Worm (Caenorhabditis elegans) whole organism, L4 larva: ENCODE measurements around the gene C46C2.2.

Source experiments
- ZK337.2 ChIP-seq: fragments of 200-800 bp; sonication (Bioruptor generic); IDR thresholded peaks from 2 replicates; pipeline ENCODE4 v1.3.6; 2022; ENCODE audit warnings: missing genetic modification reagents, missing genetic modification characterization, missing compliant biosample characterization
- ZK546.5 ChIP-seq, 2 experiments: sonication (generic microtip); optimal IDR thresholded peaks; 2 replicates each; lab custom pipeline; 2017; ENCODE audit warnings: missing biosample characterization in 2 of 2, missing genetic modification characterization in 2 of 2
- ama-1 ChIP-seq: fragments of 150-350 bp; optimal IDR thresholded peaks from 2 replicates; lab custom pipeline; 2014; ENCODE audit warnings: inconsistent platforms, mixed read lengths
- ces-1 ChIP-seq: fragments of 150-350 bp; sonication (generic microtip); optimal IDR thresholded peaks from 4 replicates; lab custom pipeline; 2014; ENCODE audit warnings: missing biosample characterization, missing genetic modification reagents, missing genetic modification characterization
- hif-1 ChIP-seq, 2 experiments: sonication (generic microtip); optimal IDR thresholded peaks; 2 replicates each; lab custom pipeline; 2016 to 2017; ENCODE audit warnings: missing compliant biosample characterization in 2 of 2, missing genetic modification characterization in 2 of 2, missing genetic modification reagents in 2 of 2, missing genotype in 2 of 2, mild to moderate bottlenecking in 1 of 2
- mdl-1 ChIP-seq, 2 experiments: fragments of 150-350 bp in 1 of 2; sonication (generic microtip) in 1 of 2; optimal IDR thresholded peaks; 2 replicates each; lab custom pipeline; 2014 to 2017; ENCODE audit warnings: missing biosample characterization in 2 of 2, missing genetic modification characterization in 2 of 2
- mep-1 ChIP-seq: fragments of 150-350 bp; sonication (generic microtip); optimal IDR thresholded peaks from 3 replicates; lab custom pipeline; 2014; ENCODE audit warnings: missing biosample characterization, missing genetic modification characterization
- nhr-237 ChIP-seq: sonication (generic microtip); optimal IDR thresholded peaks from 2 replicates; lab custom pipeline; 2017; ENCODE audit warnings: missing biosample characterization, missing genetic modification characterization
- nhr-42 ChIP-seq: fragments of 200-800 bp; sonication (Bioruptor generic); IDR thresholded peaks from 2 replicates; pipeline ENCODE4 v1.3.6; 2022; ENCODE audit warnings: missing genetic modification characterization, missing compliant biosample characterization
- pqm-1 ChIP-seq: sonication (generic microtip); optimal IDR thresholded peaks from 2 replicates; lab custom pipeline; 2017; ENCODE audit warnings: missing biosample characterization, missing genetic modification characterization
- unc-130 ChIP-seq: sonication (generic microtip); optimal IDR thresholded peaks from 2 replicates; lab custom pipeline; 2016; ENCODE audit warnings: missing genetic modification reagents, missing genetic modification characterization, missing compliant biosample characterization
- unc-62 ChIP-seq, 3 experiments: fragments of 150-350 bp in 1 of 3; sonication (generic microtip); optimal IDR thresholded peaks in 2 of 3; peaks in 1 of 3; 1 replicate in 1 of 3; 2 replicates in 2 of 3; lab custom pipeline; 2014 to 2017; ENCODE audit warnings: missing biosample characterization in 3 of 3, missing genetic modification characterization in 3 of 3, missing genetic modification reagents in 3 of 3, missing genotype in 1 of 3

- TF ChIP-seq mdl-1 (tag; optimal IDR thresholded peaks at IDR 0.05; lab: Kevin White, UChicago) (no peak), pqm-1 (no peak), ZK337.2 (no peak), nhr-42 (GFP tag; lab: Robert Waterston, UW) (no peak), ama-1 (lab: Kevin White, UChicago) (no peak), nhr-237 (tag; lab: Kevin White, UChicago) (no peak), hif-1 (tag; optimal IDR thresholded peaks at IDR 0.05; lab: Kevin White, UChicago) (no peak), mep-1 (tag; lab: Kevin White, UChicago) (no peak), ces-1 (GFP tag; lab: Kevin White, UChicago) (no peak), unc-62 (GFP tag; optimal IDR thresholded peaks at IDR 0.05 in 1 of 2; lab: Kevin White, UChicago) (no peak), unc-62 (tag; optimal IDR thresholded peaks at IDR 0.05; lab: Kevin White, UChicago) (no peak), ZK546.5 (tag; optimal IDR thresholded peaks at IDR 0.05; lab: Kevin White, UChicago) (no peak), unc-130 (no peak)
Measured at ce11 chrIV:9263812-9264320, 46.3 kb downstream of the C46C2.2 start, which contains the start of gene flh-1.
